Worm (Caenorhabditis elegans) whole organism, late embryonic: ENCODE data around the gene C50E3.7.

Source experiments
- ceh-30 ChIP-seq: fragments of 150-350 bp; optimal IDR thresholded peaks from 2 replicates; lab custom pipeline; 2014; ENCODE audit warnings: missing biosample characterization, missing genetic modification characterization
- fkh-10 ChIP-seq: fragments of 150-350 bp; optimal IDR thresholded peaks from 2 replicates; lab custom pipeline; 2014; ENCODE audit warnings: missing biosample characterization, missing genetic modification reagents, missing genetic modification characterization
- nhr-11 ChIP-seq: fragments of 150-350 bp; optimal IDR thresholded peaks from 2 replicates; lab custom pipeline; 2014; ENCODE audit warnings: missing biosample characterization, missing genetic modification characterization

- TF ChIP-seq ceh-30 (tag; lab: Kevin White, UChicago): no peak
- TF ChIP-seq fkh-10: no peak
- TF ChIP-seq nhr-11 (tag; lab: Kevin White, UChicago): no peak
Measured at ce11 chrV:7547479-7547878, 50.7 kb downstream of the C50E3.7 start, which contains the start of gene ftn-1.
